Fruit fly (Drosophila melanogaster): ENCODE measurements around the gene Jon25Biii.
A peak's percentile ranks its signal among the peaks of the same experiment; 100 is the strongest.

Jon25Biii gene

DNA sequence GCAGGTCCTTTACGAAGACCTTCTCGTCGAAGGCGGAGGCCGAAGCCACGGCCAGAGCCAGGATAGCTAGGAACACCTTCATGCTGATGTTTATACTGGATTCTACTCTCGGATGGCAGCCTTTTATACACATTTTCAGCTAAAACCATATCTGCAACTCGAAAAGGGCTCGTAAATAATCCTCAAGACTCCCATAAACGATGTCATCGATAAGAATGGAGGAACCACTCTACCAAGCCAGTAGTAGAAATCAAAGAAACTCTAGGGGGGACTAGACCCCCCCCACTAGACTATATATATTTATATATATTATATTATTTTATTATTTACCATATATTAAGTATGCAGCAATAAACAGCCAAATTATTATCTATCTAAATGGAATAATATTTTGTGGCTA lies at the start of gene Jon25Biii:
Gene Jon25Biii (minus strand): TSS at position 101 of the 400 bp plus-strand sequence.
- TF ChIP-seq Dll (optimal IDR thresholded peaks at IDR 0.05), result no peak
- TF ChIP-seq psq (optimal IDR thresholded peaks at IDR 0.05), result no peak
- TF ChIP-seq pan (optimal IDR thresholded peaks at IDR 0.05), result no peak
- no peak for TF ChIP-seq usp (GFP tag; optimal IDR thresholded peaks at IDR 0.05)
- no peak for TF ChIP-seq CG8478 (optimal IDR thresholded peaks at IDR 0.05)
- TF ChIP-seq EcR (GFP tag; optimal IDR thresholded peaks at IDR 0.05), result no peak

DNA sequence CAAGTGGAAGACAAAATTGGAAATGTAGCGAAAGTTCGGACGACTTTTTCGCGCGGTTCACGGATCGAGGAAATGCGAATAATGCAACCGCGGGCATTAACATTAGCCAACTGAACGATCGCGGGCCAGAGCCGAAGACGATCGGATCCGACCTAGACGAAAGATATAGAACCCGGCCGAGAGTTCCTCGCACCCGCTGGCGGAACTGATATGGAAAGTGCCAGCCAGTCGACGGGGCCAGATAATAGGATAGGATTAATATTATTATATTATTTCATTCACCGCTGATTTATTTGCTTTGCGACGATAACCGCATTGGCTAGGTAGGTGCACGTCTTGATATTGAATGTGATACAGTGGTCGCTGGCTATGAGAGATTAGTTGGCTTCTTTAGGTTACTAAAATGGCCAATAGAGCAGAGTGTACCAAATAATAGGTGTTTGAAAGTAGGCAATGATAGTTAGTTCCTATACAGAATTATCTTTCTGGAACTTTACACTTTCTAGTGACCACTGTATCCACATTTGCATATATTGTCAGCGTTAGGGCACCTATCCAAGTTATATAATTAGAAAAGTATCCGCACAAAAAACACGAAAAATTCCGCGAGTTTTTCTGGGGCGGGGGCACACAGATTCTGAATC lies 48.9 kb upstream of the Jon25Biii start:
- TF ChIP-seq EcR (GFP tag; optimal IDR thresholded peaks at IDR 0.05), result peak in 1 of 2 experiments; percentile 27
- no peak for TF ChIP-seq psq (optimal IDR thresholded peaks at IDR 0.05)

DNA sequence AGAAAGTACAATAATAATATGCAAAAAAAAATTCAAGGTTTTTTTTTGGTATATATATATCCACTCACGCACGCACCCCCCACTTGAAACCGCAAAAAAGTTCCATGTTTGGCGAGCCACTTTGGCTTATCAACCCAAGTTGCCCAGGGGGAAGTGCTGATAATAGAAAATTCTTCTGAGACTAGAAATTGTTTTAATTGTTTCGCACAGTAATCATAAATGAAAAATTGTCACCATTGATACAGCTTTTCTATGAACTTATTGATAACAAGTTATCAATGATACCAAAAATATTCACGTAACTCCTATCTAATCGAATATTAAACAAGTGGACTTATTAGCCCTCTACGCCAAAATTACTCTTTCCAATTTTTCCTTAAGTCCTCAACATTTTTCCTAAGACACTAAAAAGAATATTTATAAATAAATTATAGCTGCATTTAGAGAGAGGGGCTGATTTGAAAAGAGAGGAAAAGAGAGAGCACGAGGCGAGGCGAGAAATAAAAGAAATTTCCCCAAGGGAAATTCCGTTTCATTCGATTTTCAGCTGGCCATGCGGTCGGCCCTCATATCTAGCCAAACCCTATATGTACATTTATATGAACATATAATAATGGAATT lies 48.1 kb upstream of the Jon25Biii start:
- no peak for TF ChIP-seq pan (optimal IDR thresholded peaks at IDR 0.05)

DNA sequence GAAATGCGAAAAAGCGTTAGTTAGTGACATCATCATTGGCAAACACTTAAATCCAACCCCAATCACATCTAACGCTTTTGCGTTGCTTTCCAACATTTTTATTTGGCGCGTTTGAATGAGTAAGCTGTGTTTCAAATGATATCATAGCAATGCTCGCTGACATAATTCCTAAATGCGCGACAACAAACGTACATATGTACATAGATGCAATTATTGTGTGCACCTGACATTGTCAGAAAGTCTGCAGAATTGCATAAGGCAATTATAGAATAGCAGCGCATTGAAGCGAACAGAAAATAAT lies 47.6 kb upstream of the Jon25Biii start:
- TF ChIP-seq usp (GFP tag; optimal IDR thresholded peaks at IDR 0.05) (no peak), CG8478 (optimal IDR thresholded peaks at IDR 0.05) (no peak)

DNA sequence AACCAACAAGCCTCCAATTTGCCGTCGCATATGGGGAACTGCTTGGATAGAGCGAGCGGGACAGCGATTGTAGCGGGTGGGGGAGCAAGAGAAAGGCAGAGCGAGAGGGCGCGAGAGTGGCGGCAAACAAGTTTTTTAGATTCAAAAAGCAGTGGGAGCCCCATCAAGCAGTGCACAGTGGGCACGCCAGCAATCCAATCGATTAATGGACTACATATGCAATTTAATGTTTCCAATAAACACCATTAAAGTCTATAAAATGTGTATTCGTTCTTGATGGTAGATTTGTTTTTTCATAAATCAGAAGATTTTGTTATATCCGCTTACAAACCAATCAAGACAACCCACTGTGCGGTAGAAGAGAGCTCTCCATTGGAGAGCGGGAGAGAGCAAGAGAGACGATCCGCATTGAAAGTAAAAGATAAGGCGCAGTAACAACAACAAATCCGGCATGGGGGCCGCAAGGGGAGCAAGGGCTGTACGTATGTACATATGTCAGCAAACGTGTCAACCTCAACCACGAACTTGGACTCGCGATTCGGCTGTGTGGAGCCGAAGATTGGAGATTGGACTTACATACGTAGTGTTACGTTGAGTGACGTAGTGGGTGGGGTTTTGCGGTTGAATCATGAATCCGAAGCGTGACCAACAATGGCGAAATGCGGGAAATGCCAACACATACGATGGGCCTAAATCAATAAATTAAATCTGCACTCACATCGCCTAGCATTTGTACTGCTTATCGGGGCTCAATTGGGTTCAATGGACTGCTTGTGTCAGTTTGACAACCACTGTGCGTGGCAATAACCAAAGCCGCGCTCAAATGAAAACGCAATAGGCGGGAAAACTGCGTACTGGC lies 47.1 kb upstream of the Jon25Biii start:
- peak in 1 of 2 experiments; percentile 67 for TF ChIP-seq EcR (GFP tag; optimal IDR thresholded peaks at IDR 0.05)
- no peak for TF ChIP-seq pan (optimal IDR thresholded peaks at IDR 0.05)
- TF ChIP-seq CG8478 (optimal IDR thresholded peaks at IDR 0.05), result peak; percentile 64

DNA sequence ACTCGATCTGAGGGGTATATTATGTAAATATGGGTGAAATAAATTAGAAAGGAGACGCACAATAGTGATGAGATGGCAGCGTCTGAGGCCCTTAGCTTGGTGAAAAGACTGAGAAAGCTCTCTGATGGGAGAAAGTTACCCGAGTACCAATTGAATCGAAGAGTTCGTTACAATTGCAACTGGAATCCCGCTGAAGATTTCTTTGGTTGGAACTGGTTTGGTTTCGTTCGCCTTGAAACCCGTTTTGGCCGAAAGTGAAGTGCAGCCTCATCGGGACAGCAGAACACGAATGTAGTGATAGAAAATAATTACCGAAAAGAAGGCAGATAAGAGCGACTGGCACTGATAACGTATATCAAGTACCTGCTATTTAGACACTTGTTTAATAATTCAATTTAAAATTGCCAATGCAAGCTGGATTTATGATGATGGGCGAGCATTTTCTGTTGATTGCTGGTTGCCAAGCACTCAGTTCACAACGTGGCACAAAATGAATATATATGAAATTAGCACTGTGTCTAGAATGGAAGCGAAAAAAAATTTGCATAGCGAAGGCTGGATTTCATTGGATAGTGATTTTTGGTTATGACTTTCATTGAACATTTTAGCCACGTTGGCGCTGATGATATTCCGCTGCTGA lies 45.8 kb upstream of the Jon25Biii start:
- TF ChIP-seq pan (optimal IDR thresholded peaks at IDR 0.05), result no peak
- no peak for TF ChIP-seq usp (GFP tag; optimal IDR thresholded peaks at IDR 0.05)
- TF ChIP-seq Dll (optimal IDR thresholded peaks at IDR 0.05), result no peak
- TF ChIP-seq CG8478 (optimal IDR thresholded peaks at IDR 0.05), result no peak
- TF ChIP-seq psq (optimal IDR thresholded peaks at IDR 0.05), result no peak
- no peak for TF ChIP-seq EcR (GFP tag; optimal IDR thresholded peaks at IDR 0.05)

DNA sequence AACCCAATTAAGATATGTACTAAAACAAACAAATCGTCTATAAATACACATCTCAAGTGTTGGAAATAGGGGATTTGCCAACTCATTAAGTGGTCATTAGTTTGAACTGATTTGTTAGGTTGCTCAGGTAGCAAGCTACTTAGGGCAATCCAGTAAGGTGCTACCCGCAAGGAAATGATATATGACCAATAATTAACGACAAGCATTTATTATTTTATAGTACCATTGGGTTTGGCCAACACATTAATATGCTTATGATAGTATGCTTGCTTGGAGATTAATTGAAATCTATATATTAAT lies 45.2 kb upstream of the Jon25Biii start:
- TF ChIP-seq Dll (optimal IDR thresholded peaks at IDR 0.05), result no peak
- no peak for TF ChIP-seq CG8478 (optimal IDR thresholded peaks at IDR 0.05)
- no peak for TF ChIP-seq psq (optimal IDR thresholded peaks at IDR 0.05)
- no peak for TF ChIP-seq usp (GFP tag; optimal IDR thresholded peaks at IDR 0.05)
- no peak for TF ChIP-seq pan (optimal IDR thresholded peaks at IDR 0.05)
- TF ChIP-seq EcR (GFP tag; optimal IDR thresholded peaks at IDR 0.05), result no peak

DNA sequence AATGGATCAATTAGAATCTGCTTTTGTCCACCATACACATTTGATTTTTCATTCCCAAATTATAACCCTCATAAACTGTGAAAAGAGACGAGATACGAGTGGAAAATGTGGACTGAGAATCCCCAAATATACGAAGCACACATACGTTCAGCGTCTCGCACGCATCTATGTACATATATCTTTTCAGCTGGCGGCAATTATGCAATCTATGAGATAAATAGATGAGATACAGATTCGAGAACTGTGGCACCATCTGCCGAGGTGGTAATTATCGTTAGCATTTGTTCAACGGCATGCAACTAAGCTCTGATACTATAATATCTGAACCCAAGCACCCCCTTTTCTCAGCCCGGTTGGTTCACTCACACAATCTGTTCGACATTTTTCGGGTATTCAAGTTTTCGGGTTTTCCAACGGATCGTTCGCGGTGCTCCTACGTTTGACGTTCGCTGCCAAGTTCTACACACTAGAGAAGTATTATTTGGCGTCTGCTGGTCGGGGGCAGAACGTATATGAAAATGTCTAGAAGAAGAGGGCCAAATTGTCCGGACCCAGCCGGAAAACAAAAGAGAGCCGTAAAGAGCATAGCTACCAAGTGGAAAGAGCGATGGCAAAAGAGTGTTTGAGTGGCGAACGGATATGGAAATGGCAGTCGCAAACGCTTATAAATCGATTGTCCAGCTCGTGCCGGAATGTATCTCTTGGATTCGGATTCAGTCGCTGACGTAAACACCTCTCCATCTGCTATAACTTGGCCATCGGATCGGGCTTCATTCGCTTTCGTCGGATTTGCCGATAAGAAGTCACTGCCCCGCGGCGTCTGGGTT lies 44.7 kb upstream of the Jon25Biii start:
- no peak for TF ChIP-seq psq (optimal IDR thresholded peaks at IDR 0.05)
- TF ChIP-seq EcR (GFP tag; optimal IDR thresholded peaks at IDR 0.05), result no peak
- no peak for TF ChIP-seq CG8478 (optimal IDR thresholded peaks at IDR 0.05)
- TF ChIP-seq Dll (optimal IDR thresholded peaks at IDR 0.05), result no peak
- no peak for TF ChIP-seq usp (GFP tag; optimal IDR thresholded peaks at IDR 0.05)

DNA sequence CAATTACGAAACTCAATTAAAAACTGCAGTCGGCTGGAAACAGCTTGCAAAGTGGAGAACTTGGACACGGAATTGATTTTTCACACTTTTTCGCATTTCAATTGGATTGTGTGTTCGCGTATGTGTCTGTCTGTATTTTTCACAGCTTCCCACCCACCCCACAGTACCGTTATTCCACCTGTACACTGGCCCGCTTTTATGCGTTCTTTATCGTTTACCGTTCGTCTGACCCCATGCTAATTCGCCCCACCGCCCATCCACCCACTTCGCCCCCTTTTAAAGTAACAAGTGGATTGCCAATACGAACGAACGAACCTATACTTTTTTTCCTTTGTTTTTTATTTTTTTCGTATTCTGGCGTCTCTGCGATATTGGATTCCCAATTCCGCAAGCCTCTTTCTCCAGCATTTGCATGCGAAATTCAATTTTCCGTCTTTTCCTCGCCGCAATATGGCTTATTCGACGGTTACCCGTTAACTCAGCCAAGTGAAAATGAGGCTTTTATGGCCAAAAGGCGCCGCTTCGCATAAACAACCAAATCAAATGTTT lies 31.6 kb upstream of the Jon25Biii start:
- no peak for TF ChIP-seq pan (optimal IDR thresholded peaks at IDR 0.05)
- no peak for TF ChIP-seq psq (optimal IDR thresholded peaks at IDR 0.05)
- no peak for TF ChIP-seq Dll (optimal IDR thresholded peaks at IDR 0.05)
- no peak for TF ChIP-seq EcR (GFP tag; optimal IDR thresholded peaks at IDR 0.05)
- no peak for TF ChIP-seq CG8478 (optimal IDR thresholded peaks at IDR 0.05)
- no peak for TF ChIP-seq usp (GFP tag; optimal IDR thresholded peaks at IDR 0.05)

DNA sequence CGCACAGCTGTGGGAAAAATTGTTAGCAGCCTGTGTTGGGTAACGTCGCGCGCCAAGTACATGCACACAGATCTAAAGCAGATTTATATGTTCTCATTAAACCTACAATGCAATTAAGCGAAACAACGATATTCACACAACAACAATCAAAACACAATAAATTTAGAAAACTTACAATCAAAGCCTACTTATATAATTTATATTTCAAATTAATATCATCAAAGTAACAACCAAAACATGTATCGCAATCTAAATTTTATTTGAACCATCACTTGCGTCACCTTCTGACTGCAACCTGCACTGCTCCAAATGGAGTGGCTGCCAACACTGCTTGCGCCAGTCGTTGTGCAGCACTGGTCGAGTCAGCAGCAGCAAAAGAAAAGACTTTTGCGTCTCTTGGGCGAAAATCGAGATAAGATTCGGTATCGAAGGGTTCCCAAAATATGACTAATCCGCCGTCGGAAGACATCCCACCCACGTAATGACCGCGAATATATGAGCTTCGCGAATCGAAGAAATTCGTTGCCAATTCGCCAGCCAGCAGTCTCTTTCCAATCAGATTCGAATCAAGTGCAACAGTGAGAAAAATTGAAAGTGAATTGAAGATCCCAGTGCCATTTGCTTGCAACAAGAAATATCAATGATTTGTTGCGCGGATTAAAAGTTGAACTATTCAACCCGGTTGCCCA lies 30.9 kb upstream of the Jon25Biii start, which contains the start of the genes CG8892 and CG34126:
Gene CG8892 (minus strand): TSS at position 315 of the 689 bp plus-strand sequence.
Gene CG34126 (plus strand): TSS at position 337 of the 689 bp plus-strand sequence.
- TF ChIP-seq usp (GFP tag; optimal IDR thresholded peaks at IDR 0.05) (no peak), Dll (optimal IDR thresholded peaks at IDR 0.05) (no peak), EcR (GFP tag; optimal IDR thresholded peaks at IDR 0.05) (no peak), pan (optimal IDR thresholded peaks at IDR 0.05) (no peak), CG8478 (optimal IDR thresholded peaks at IDR 0.05) (no peak), psq (optimal IDR thresholded peaks at IDR 0.05) (no peak)

DNA sequence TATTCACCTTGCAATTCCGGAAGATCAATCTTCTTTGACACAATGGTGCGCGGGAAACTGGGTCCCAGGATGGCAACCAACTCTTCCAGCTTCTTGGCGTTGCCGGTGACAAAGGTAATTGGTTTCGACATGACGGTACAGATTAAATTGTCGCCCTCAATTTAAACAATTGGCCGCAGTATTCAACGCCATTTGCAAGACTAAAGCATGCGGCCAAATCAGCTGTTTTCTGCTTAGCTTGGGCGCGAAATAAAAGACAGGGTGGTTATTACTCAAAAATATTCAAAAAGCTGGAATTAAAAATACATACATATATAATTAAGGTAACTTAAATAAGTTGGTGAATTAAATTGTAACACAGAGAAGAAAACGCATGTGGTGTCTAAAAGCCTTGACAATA lies 28.6 kb upstream of the Jon25Biii start, which contains the start of gene CG8891:
Gene CG8891 (minus strand): TSS at position 242 of the 400 bp plus-strand sequence.
- TF ChIP-seq psq (optimal IDR thresholded peaks at IDR 0.05) (no peak), usp (GFP tag; optimal IDR thresholded peaks at IDR 0.05) (no peak), CG8478 (optimal IDR thresholded peaks at IDR 0.05) (no peak), Dll (optimal IDR thresholded peaks at IDR 0.05) (no peak), EcR (GFP tag; optimal IDR thresholded peaks at IDR 0.05) (no peak), pan (optimal IDR thresholded peaks at IDR 0.05) (no peak)

Measured in whole organism.